Fruit fly (Drosophila melanogaster) whole organism, pupa: ENCODE data around the gene bumpel.

Experiments used
- CG10348 ChIP-seq: fragments of 200-800 bp; sonication (Bioruptor generic); IDR thresholded peaks from 2 replicates; pipeline ENCODE4 v1.3.6; 2022; ENCODE audit warnings: missing biosample characterization, missing genetic modification characterization
- CG13204 ChIP-seq: fragments of 200-800 bp; sonication (Bioruptor generic); optimal IDR thresholded peaks from 2 replicates; lab custom pipeline; 2018; ENCODE audit warnings: missing biosample characterization, mild to moderate bottlenecking, missing genetic modification characterization, moderate library complexity
- CG14655 ChIP-seq: fragments of 200-800 bp; sonication (Bioruptor generic); optimal IDR thresholded peaks from 3 replicates; lab custom pipeline; 2017; ENCODE audit warnings: mild to moderate bottlenecking, missing biosample characterization, missing genetic modification reagents, missing genetic modification characterization
- CG15710 ChIP-seq: fragments of 200-800 bp; sonication (Bioruptor generic); optimal IDR thresholded peaks from 2 replicates; lab custom pipeline; 2018; ENCODE audit warnings: missing biosample characterization, mild to moderate bottlenecking, missing genetic modification characterization, moderate library complexity
- CG32121 ChIP-seq: fragments of 200-800 bp; sonication (Bioruptor generic); IDR thresholded peaks from 2 replicates; pipeline ENCODE4 v1.3.6; 2022; ENCODE audit warnings: missing biosample characterization, missing genetic modification characterization
- CG8159 ChIP-seq: fragments of 200-800 bp; sonication (Bioruptor generic); optimal IDR thresholded peaks from 3 replicates; lab custom pipeline; 2018; ENCODE audit warnings: missing biosample characterization, mild to moderate bottlenecking, missing genetic modification characterization, moderate library complexity
- CG8301 ChIP-seq: fragments of 200-800 bp; sonication (Bioruptor generic); optimal IDR thresholded peaks from 2 replicates; lab custom pipeline; 2018; ENCODE audit warnings: missing biosample characterization, mild to moderate bottlenecking, missing genetic modification characterization
- CG9948 ChIP-seq: fragments of 200-800 bp; sonication (Bioruptor generic); optimal IDR thresholded peaks from 2 replicates; lab custom pipeline; 2018; ENCODE audit warnings: missing biosample characterization, mild to moderate bottlenecking, missing genetic modification characterization, moderate library complexity
- EcR ChIP-seq: fragments of 200-800 bp; sonication (Bioruptor generic); optimal IDR thresholded peaks from 3 replicates; lab custom pipeline; 2019; ENCODE audit warnings: missing biosample characterization, missing genetic modification characterization, mild to moderate bottlenecking, moderate library complexity, missing genetic modification reagents
- Pif1A ChIP-seq: fragments of 200-800 bp; sonication (Bioruptor generic); optimal IDR thresholded peaks from 3 replicates; lab custom pipeline; 2016; ENCODE audit warnings: missing biosample characterization, missing genetic modification characterization
- Pif1B ChIP-seq: fragments of 200-800 bp; sonication (Bioruptor generic); optimal IDR thresholded peaks from 3 replicates; lab custom pipeline; 2016; ENCODE audit warnings: missing biosample characterization, missing genetic modification characterization
- fd96Ca ChIP-seq: fragments of 200-800 bp; sonication (Bioruptor generic); IDR thresholded peaks from 3 replicates; pipeline ENCODE4 v1.3.6; 2022; ENCODE audit warnings: missing biosample characterization, missing genetic modification characterization
- gl ChIP-seq: fragments of 200-800 bp; sonication (Bioruptor generic); optimal IDR thresholded peaks from 2 replicates; lab custom pipeline; 2018; ENCODE audit warnings: missing biosample characterization, mild to moderate bottlenecking, missing genetic modification characterization
- rn ChIP-seq: fragments of 200-800 bp; sonication (Bioruptor generic); IDR thresholded peaks from 2 replicates; pipeline ENCODE4 v1.3.6; 2022; ENCODE audit warnings: missing biosample characterization, missing genetic modification characterization

DNA sequence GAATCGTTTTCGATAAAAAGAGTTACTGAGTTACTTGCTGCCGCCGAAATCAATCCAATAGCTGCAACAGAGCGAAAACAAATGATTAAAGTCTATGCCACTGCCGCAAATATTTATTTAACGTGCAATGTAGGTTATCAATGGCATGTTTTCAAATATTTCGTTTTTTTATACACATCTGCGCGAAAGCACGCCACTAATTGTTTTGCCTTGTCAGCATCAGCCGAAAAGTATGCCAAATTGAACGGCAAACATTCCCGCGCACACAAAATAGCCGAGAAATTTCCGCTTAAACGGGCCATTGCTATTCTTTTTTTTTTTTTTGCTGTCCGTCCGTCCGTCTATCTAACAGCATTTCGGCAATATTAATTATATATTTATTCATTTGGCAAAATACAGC is 33.6 kb upstream of the bumpel start:
- TF ChIP-seq CG9948 (tag; lab: Kevin White, UChicago) = no peak
- TF ChIP-seq CG13204 (GFP tag; lab: Kevin White, UChicago) = no peak
- no peak for TF ChIP-seq fd96Ca (GFP tag; lab: Robert Waterston, UW)
- no peak for TF ChIP-seq CG8301
- TF ChIP-seq CG10348 = no peak
- TF ChIP-seq CG32121 (GFP tag; lab: Robert Waterston, UW) = no peak
- no peak for TF ChIP-seq gl (tag; lab: Kevin White, UChicago)
- no peak for TF ChIP-seq rn
- no peak for TF ChIP-seq CG14655 (GFP tag; lab: Kevin White, UChicago)
- no peak for TF ChIP-seq Pif1A
- TF ChIP-seq CG15710 (tag; lab: Kevin White, UChicago) = no peak
- no peak for TF ChIP-seq Pif1B (GFP tag; lab: Kevin White, UChicago)
- no peak for TF ChIP-seq EcR (GFP tag; lab: Kevin White, UChicago)
- no peak for TF ChIP-seq CG8159 (tag; lab: Kevin White, UChicago)
